Worm (Caenorhabditis elegans) whole organism, young adult: ENCODE data around the gene C56A3.8.

Source experiments
- Y53G8AR.9 ChIP-seq: fragments of 200-800 bp; sonication (Bioruptor generic); conservative IDR thresholded peaks from 2 replicates; pipeline ENCODE4 v1.3.6; 2022; ENCODE audit warnings: missing genetic modification reagents, missing genetic modification characterization, missing compliant biosample characterization
- ceh-58 ChIP-seq: fragments of 200-800 bp; sonication (Bioruptor generic); IDR thresholded peaks from 2 replicates; pipeline ENCODE4 v1.3.6; 2022; ENCODE audit warnings: missing genetic modification characterization, missing compliant biosample characterization
- hrde-1 ChIP-seq: sonication (generic microtip); optimal IDR thresholded peaks from 2 replicates; lab custom pipeline; 2016; ENCODE audit warnings: missing genetic modification characterization, mild to moderate bottlenecking, missing compliant biosample characterization, moderate library complexity, missing genotype, missing genetic modification reagents, borderline replicate concordance
- hsf-1 ChIP-seq: fragments of 200-800 bp; sonication (Bioruptor generic); IDR thresholded peaks from 2 replicates; pipeline ENCODE4 v1.3.6; 2022; ENCODE audit warnings: missing genetic modification reagents, missing genetic modification characterization, missing compliant biosample characterization
- mes-4 ChIP-seq: sonication (generic microtip); optimal IDR thresholded peaks from 2 replicates; lab custom pipeline; 2016; ENCODE audit warnings: missing genotype, missing genetic modification characterization, missing compliant biosample characterization
- nfyb-1 ChIP-seq: fragments of 200-800 bp; sonication (Bioruptor generic); IDR thresholded peaks from 2 replicates; pipeline ENCODE4 v1.3.6; 2022; ENCODE audit warnings: missing genetic modification reagents, missing genetic modification characterization, missing compliant biosample characterization
- nhr-120 ChIP-seq: fragments of 200-800 bp; sonication (Bioruptor generic); IDR thresholded peaks from 2 replicates; pipeline ENCODE4 v1.3.6; 2022; ENCODE audit warnings: missing genetic modification characterization, missing compliant biosample characterization
- pha-4 ChIP-seq: fragments of 150-350 bp; sonication (generic microtip); optimal IDR thresholded peaks from 2 replicates; lab custom pipeline; 2014; ENCODE audit warnings: missing biosample characterization, missing genetic modification reagents, missing genetic modification characterization
- sdz-38 ChIP-seq: sonication (generic microtip); optimal IDR thresholded peaks from 2 replicates; lab custom pipeline; 2016; ENCODE audit warnings: missing genotype, missing genetic modification characterization, missing compliant biosample characterization
- somi-1 ChIP-seq: fragments of 200-800 bp; sonication (Bioruptor generic); optimal IDR thresholded peaks from 2 replicates; lab custom pipeline; 2018; ENCODE audit warnings: mild to moderate bottlenecking, missing genetic modification characterization, missing compliant biosample characterization

- TF ChIP-seq pha-4 (no peak), somi-1 (GFP tag; lab: Kevin White, UChicago) (no peak), ceh-58 (no peak), Y53G8AR.9 (GFP tag; lab: Robert Waterston, UW) (no peak), nhr-120 (GFP tag; lab: Robert Waterston, UW) (no peak), mes-4 (tag; lab: Kevin White, UChicago) (no peak), nfyb-1 (GFP tag; lab: Robert Waterston, UW) (no peak), hrde-1 (tag; lab: Kevin White, UChicago) (no peak), hsf-1 (GFP tag; lab: Robert Waterston, UW) (no peak), sdz-38 (tag; lab: Kevin White, UChicago) (no peak)
Measured at ce11 chrV:13568533-13568932, 8.5 kb downstream of the C56A3.8 start, which contains the start of the genes nuaf-1 and bir-2.
